Fruit fly (Drosophila melanogaster): ENCODE measurements around the gene b.

b gene

dm6 chr2L:13873147-13873546 is 52.1 kb downstream of the b start:
- TF ChIP-seq psq (GFP tag; optimal IDR thresholded peaks at IDR 0.05) = no peak
- TF ChIP-seq CG32264 (GFP tag; optimal IDR thresholded peaks at IDR 0.05) = no peak
- TF ChIP-seq Dfd (GFP tag; optimal IDR thresholded peaks at IDR 0.05) = no peak
- no peak for TF ChIP-seq CG9705 (GFP tag; optimal IDR thresholded peaks at IDR 0.05)
- no peak for TF ChIP-seq dl (GFP tag; optimal IDR thresholded peaks at IDR 0.05; ENCODE audit: insufficient read depth in 1 of 2, partially characterized antibody in 2 of 2)
- TF ChIP-seq Abd-B (GFP tag; optimal IDR thresholded peaks at IDR 0.05) = no peak
- no peak for TF ChIP-seq fru (GFP tag; optimal IDR thresholded peaks at IDR 0.05)
- no peak for TF ChIP-seq dsf (GFP tag; optimal IDR thresholded peaks at IDR 0.05; ENCODE audit: borderline replicate concordance)
- TF ChIP-seq foxo (GFP tag; optimal IDR thresholded peaks at IDR 0.05) = no peak
- TF ChIP-seq pan (optimal IDR thresholded peaks at IDR 0.05) = no peak
- TF ChIP-seq dmrt93B (GFP tag; optimal IDR thresholded peaks at IDR 0.05) = no peak
